Worm (Caenorhabditis elegans) whole organism, L4 larva: ENCODE data around the gene hip-1.

Source experiments
- F10B5.3 ChIP-seq: sonication (generic microtip); optimal IDR thresholded peaks from 2 replicates; lab custom pipeline; 2016; ENCODE audit warnings: mild to moderate bottlenecking, missing genetic modification characterization, missing compliant biosample characterization
- F26F4.8 ChIP-seq: fragments of 200-800 bp; sonication (Bioruptor generic); conservative IDR thresholded peaks from 2 replicates; pipeline ENCODE4 v1.3.6; 2022; ENCODE audit warnings: missing genetic modification characterization, missing compliant biosample characterization
- F44E2.7 ChIP-seq: fragments of 200-800 bp; sonication (Bioruptor generic); IDR thresholded peaks from 2 replicates; pipeline ENCODE4 v2.1.2; 2022; ENCODE audit warnings: missing genetic modification characterization, missing compliant biosample characterization
- F49E8.2 ChIP-seq: sonication (generic microtip); optimal IDR thresholded peaks from 2 replicates; lab custom pipeline; 2016; ENCODE audit warnings: missing compliant biosample characterization, mild to moderate bottlenecking, missing genetic modification characterization, borderline replicate concordance
- T26A8.4 ChIP-seq: fragments of 200-800 bp; sonication (Bioruptor generic); IDR thresholded peaks from 2 replicates; pipeline ENCODE4 v1.3.6; 2022; ENCODE audit warnings: missing genetic modification characterization, missing compliant biosample characterization
- Y105C5A.15 ChIP-seq: fragments of 200-800 bp; sonication (Bioruptor generic); IDR thresholded peaks from 2 replicates; pipeline ENCODE4 v1.3.6; 2022; ENCODE audit warnings: missing genetic modification characterization, missing compliant biosample characterization
- Y5F2A.4 ChIP-seq: fragments of 200-800 bp; sonication (Bioruptor generic); optimal IDR thresholded peaks from 2 replicates; lab custom pipeline; 2018; ENCODE audit warnings: mild to moderate bottlenecking, missing genetic modification characterization, missing compliant biosample characterization
- aha-1 ChIP-seq: fragments of 150-350 bp; peaks from one replicate; lab custom pipeline; 2014; ENCODE audit warnings: missing biosample characterization, missing genetic modification characterization
- aly-2 ChIP-seq: sonication (generic microtip); optimal IDR thresholded peaks from 2 replicates; lab custom pipeline; 2018; ENCODE audit warnings: missing biosample characterization, missing genetic modification characterization
- ama-1 ChIP-seq: fragments of 150-350 bp; optimal IDR thresholded peaks from 2 replicates; lab custom pipeline; 2014; ENCODE audit warnings: inconsistent platforms, mixed read lengths
- arid-1 ChIP-seq: fragments of 200-800 bp; sonication (Bioruptor generic); conservative IDR thresholded peaks from 2 replicates; pipeline ENCODE4 v1.3.6; 2022; ENCODE audit warnings: missing genetic modification reagents, missing genetic modification characterization, missing compliant biosample characterization
- ceh-62 ChIP-seq: sonication (generic microtip); optimal IDR thresholded peaks from 2 replicates; lab custom pipeline; 2017; ENCODE audit warnings: missing biosample characterization, missing genetic modification characterization
- ces-1 ChIP-seq: fragments of 150-350 bp; sonication (generic microtip); optimal IDR thresholded peaks from 4 replicates; lab custom pipeline; 2014; ENCODE audit warnings: missing biosample characterization, missing genetic modification reagents, missing genetic modification characterization
- daf-12 ChIP-seq: fragments of 150-350 bp; optimal IDR thresholded peaks from 2 replicates; lab custom pipeline; 2014; ENCODE audit warnings: missing biosample characterization, missing genetic modification reagents, missing genetic modification characterization
- daf-16 ChIP-seq, 3 experiments: sonication (generic microtip); optimal IDR thresholded peaks; 2 replicates each; lab custom pipeline; 2016 to 2017; ENCODE audit warnings: missing genetic modification characterization in 3 of 3, missing genetic modification reagents in 3 of 3, mild to moderate bottlenecking in 2 of 3, missing compliant biosample characterization in 2 of 3, missing biosample characterization in 1 of 3, moderate library complexity in 1 of 3
- dmd-8 ChIP-seq: fragments of 200-800 bp; sonication (Bioruptor generic); IDR thresholded peaks from 2 replicates; pipeline ENCODE4 v1.3.6; 2022; ENCODE audit warnings: missing genetic modification characterization, missing compliant biosample characterization
- dmd-9 ChIP-seq: fragments of 200-800 bp; sonication (Bioruptor generic); IDR thresholded peaks from 2 replicates; pipeline ENCODE4 v1.3.6; 2022; ENCODE audit warnings: missing genetic modification reagents, missing genetic modification characterization, missing compliant biosample characterization
- dve-1 ChIP-seq: sonication (generic microtip); optimal IDR thresholded peaks from 2 replicates; lab custom pipeline; 2017; ENCODE audit warnings: antibody characterized with exemption, mild to moderate bottlenecking, missing genetic modification characterization, missing compliant biosample characterization; ENCODE audit not compliant: insufficient read depth
- egl-27 ChIP-seq: sonication (generic microtip); optimal IDR thresholded peaks from 3 replicates; lab custom pipeline; 2017; ENCODE audit warnings: missing biosample characterization, missing genetic modification reagents, missing genetic modification characterization
- egl-43 ChIP-seq: fragments of 200-800 bp; sonication (Bioruptor generic); IDR thresholded peaks from 2 replicates; pipeline ENCODE4 v1.3.6; 2022; ENCODE audit warnings: missing genetic modification reagents, missing genetic modification characterization, missing compliant biosample characterization
- hlh-11 ChIP-seq: fragments of 200-800 bp; sonication (Bioruptor generic); optimal IDR thresholded peaks from 2 replicates; lab custom pipeline; 2018; ENCODE audit warnings: mild to moderate bottlenecking, missing genetic modification characterization, missing compliant biosample characterization
- hmg-1.1 ChIP-seq: fragments of 200-800 bp; sonication (Bioruptor generic); IDR thresholded peaks from 2 replicates; pipeline ENCODE4 v1.3.6; 2022; ENCODE audit warnings: missing genetic modification reagents, missing genetic modification characterization, missing compliant biosample characterization
- lin-1 ChIP-seq: fragments of 200-800 bp; sonication (Bioruptor generic); IDR thresholded peaks from 2 replicates; pipeline ENCODE4 v1.3.6; 2022; ENCODE audit warnings: missing genetic modification reagents, missing genetic modification characterization, missing compliant biosample characterization
- lin-29 ChIP-seq: fragments of 200-800 bp; sonication (Bioruptor generic); IDR thresholded peaks from 2 replicates; pipeline ENCODE4 v1.3.6; 2022; ENCODE audit warnings: missing genetic modification reagents, missing genetic modification characterization, missing compliant biosample characterization
- lin-38 ChIP-seq: fragments of 200-800 bp; sonication (Bioruptor generic); IDR thresholded peaks from 2 replicates; pipeline ENCODE4 v1.3.6; 2022; ENCODE audit warnings: missing genetic modification reagents, missing genetic modification characterization, missing compliant biosample characterization
- lsy-2 ChIP-seq, 2 experiments: fragments of 150-350 bp in 1 of 2; sonication (generic microtip) in 1 of 2; optimal IDR thresholded peaks; 2 replicates each; lab custom pipeline; 2014 to 2017; ENCODE audit warnings: missing biosample characterization in 2 of 2, missing genetic modification characterization in 2 of 2
- mdl-1 ChIP-seq, 2 experiments: fragments of 150-350 bp in 1 of 2; sonication (generic microtip) in 1 of 2; optimal IDR thresholded peaks; 2 replicates each; lab custom pipeline; 2014 to 2017; ENCODE audit warnings: missing biosample characterization in 2 of 2, missing genetic modification characterization in 2 of 2
- mes-2 ChIP-seq: sonication (generic microtip); optimal IDR thresholded peaks from 2 replicates; lab custom pipeline; 2016; ENCODE audit warnings: missing genotype, mild to moderate bottlenecking, missing genetic modification characterization, missing compliant biosample characterization; ENCODE audit not compliant: poor library complexity, severe bottlenecking
- mxl-2 ChIP-seq: fragments of 200-800 bp; sonication (Bioruptor generic); conservative IDR thresholded peaks from 2 replicates; pipeline ENCODE4 v1.3.6; 2022; ENCODE audit warnings: missing genetic modification reagents, missing genetic modification characterization, missing compliant biosample characterization
- nhr-102 ChIP-seq: sonication (generic microtip); optimal IDR thresholded peaks from 2 replicates; lab custom pipeline; 2016; ENCODE audit warnings: mild to moderate bottlenecking, missing genetic modification characterization, moderate library complexity, missing compliant biosample characterization
- nhr-237 ChIP-seq: sonication (generic microtip); optimal IDR thresholded peaks from 2 replicates; lab custom pipeline; 2017; ENCODE audit warnings: missing biosample characterization, missing genetic modification characterization
- nhr-25 ChIP-seq: sonication (generic microtip); optimal IDR thresholded peaks from 2 replicates; lab custom pipeline; 2017; ENCODE audit warnings: missing genetic modification characterization, mild to moderate bottlenecking, missing compliant biosample characterization, antibody characterized with exemption, moderate library complexity, borderline replicate concordance; ENCODE audit not compliant: insufficient read depth
- pha-4 ChIP-seq, 2 experiments: fragments of 150-350 bp in 1 of 2; fragments of 200-800 bp in 1 of 2; sonication (Bioruptor generic) in 1 of 2; IDR thresholded peaks in 1 of 2; optimal IDR thresholded peaks in 1 of 2; 2 replicates each; pipeline versions ENCODE4 v1.3.6 to Lab custom; 2014 to 2022; ENCODE audit warnings: missing genetic modification characterization in 2 of 2, missing genetic modification reagents in 2 of 2, missing biosample characterization in 1 of 2, missing compliant biosample characterization in 1 of 2
- php-3 ChIP-seq: fragments of 200-800 bp; sonication (Bioruptor generic); IDR thresholded peaks from 2 replicates; pipeline ENCODE4 v1.3.6; 2022; ENCODE audit warnings: missing genetic modification reagents, missing genetic modification characterization, missing compliant biosample characterization
- pqm-1 ChIP-seq: sonication (generic microtip); optimal IDR thresholded peaks from 2 replicates; lab custom pipeline; 2017; ENCODE audit warnings: missing biosample characterization, missing genetic modification characterization
- sdz-12 ChIP-seq: fragments of 200-800 bp; sonication (Bioruptor generic); optimal IDR thresholded peaks from 2 replicates; lab custom pipeline; 2018; ENCODE audit warnings: mild to moderate bottlenecking, missing genetic modification characterization, missing compliant biosample characterization
- set-16 ChIP-seq: fragments of 200-800 bp; sonication (Bioruptor generic); IDR thresholded peaks from 2 replicates; pipeline ENCODE4 v1.3.6; 2022; ENCODE audit warnings: missing genetic modification reagents, missing genetic modification characterization, missing compliant biosample characterization
- tra-1 ChIP-seq: fragments of 200-800 bp; sonication (Bioruptor generic); IDR thresholded peaks from 2 replicates; pipeline ENCODE4 v1.3.6; 2022; ENCODE audit warnings: missing genetic modification reagents, missing genetic modification characterization, missing compliant biosample characterization
- unc-62 ChIP-seq, 3 experiments: fragments of 150-350 bp in 1 of 3; sonication (generic microtip); optimal IDR thresholded peaks in 2 of 3; peaks in 1 of 3; 1 replicate in 1 of 3; 2 replicates in 2 of 3; lab custom pipeline; 2014 to 2017; ENCODE audit warnings: missing biosample characterization in 3 of 3, missing genetic modification characterization in 3 of 3, missing genetic modification reagents in 3 of 3, missing genotype in 1 of 3
- zip-2 ChIP-seq: fragments of 150-350 bp; optimal IDR thresholded peaks from 2 replicates; lab custom pipeline; 2014; ENCODE audit warnings: missing biosample characterization, missing genetic modification characterization

The hip-1 gene

DNA sequence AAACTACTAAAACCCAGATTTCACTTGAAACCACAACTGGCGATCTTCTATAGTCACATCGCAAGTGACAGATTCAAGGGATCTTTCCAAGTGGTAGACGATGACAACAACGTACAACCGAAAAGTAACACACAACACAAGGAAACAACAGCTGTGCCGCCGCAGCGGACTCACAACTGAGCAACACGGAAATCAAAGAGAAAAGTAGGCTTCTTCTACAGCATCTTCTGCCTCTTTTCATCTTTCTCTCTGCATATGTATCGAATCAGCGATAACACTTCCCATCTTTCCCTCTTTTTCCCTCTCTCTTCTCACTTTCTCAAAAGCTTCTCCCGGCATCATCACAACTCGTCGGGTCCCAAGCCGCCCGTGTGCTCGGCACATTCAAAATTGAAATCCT is 5.5 kb downstream of the hip-1 start, which contains the start of gene T12D8.9 (continued):
- TF ChIP-seq arid-1 (GFP tag; lab: Robert Waterston, UW) = 0 out of 2 replicates have a peak, but pooled peaks have one; percentile 5
- no peak for TF ChIP-seq egl-27 (tag; lab: Kevin White, UChicago)
- TF ChIP-seq lin-38 = no peak
- TF ChIP-seq F10B5.3 (tag; lab: Kevin White, UChicago) = no peak
- no peak for TF ChIP-seq ceh-62 (tag; lab: Kevin White, UChicago)
- TF ChIP-seq dmd-8 (GFP tag; lab: Robert Waterston, UW) = no peak
- TF ChIP-seq, all 104 proteins: peak for 4

DNA sequence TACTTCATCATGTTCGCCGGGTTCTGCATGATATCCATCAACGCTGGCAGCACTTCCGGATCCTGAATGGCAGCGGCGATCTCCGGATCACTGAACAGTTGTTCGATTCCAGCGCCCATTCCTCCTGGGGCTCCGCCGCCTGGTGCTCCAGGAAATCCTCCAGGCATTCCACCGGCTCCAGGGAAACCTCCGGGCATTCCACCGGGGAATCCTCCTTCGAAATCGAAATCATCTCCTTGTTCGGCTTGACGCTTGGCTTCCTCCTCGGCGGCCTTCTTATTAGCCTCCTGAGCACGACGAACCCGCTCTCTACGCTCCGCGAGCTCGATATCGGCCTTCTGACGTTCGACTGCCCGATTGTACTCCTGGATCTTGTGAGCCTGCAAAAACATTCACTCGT is 6.8 kb downstream of the hip-1 start:
- 0 out of 2 replicates have a peak, but pooled peaks have one; percentile 43 for TF ChIP-seq dmd-9 (GFP tag; lab: Robert Waterston, UW)
- peak; percentile 25; the same call in 1 of the 2 replicates for TF ChIP-seq mxl-2
- no peak for TF ChIP-seq nhr-102
- TF ChIP-seq tra-1 (GFP tag; lab: Robert Waterston, UW) = peak; percentile 39; the same call in 1 of the 2 replicates
- peak; percentile 95 for TF ChIP-seq set-16
- no peak for TF ChIP-seq lin-29 (GFP tag; lab: Robert Waterston, UW)
- no peak for TF ChIP-seq egl-27 (tag; lab: Kevin White, UChicago)
- no peak for TF ChIP-seq zip-2 (tag; lab: Kevin White, UChicago)
- 0 out of 2 replicates have a peak, but pooled peaks have one; percentile 41 for TF ChIP-seq F44E2.7
- peak; percentile 70; the same call in 1 of the 2 replicates for TF ChIP-seq egl-43

DNA sequence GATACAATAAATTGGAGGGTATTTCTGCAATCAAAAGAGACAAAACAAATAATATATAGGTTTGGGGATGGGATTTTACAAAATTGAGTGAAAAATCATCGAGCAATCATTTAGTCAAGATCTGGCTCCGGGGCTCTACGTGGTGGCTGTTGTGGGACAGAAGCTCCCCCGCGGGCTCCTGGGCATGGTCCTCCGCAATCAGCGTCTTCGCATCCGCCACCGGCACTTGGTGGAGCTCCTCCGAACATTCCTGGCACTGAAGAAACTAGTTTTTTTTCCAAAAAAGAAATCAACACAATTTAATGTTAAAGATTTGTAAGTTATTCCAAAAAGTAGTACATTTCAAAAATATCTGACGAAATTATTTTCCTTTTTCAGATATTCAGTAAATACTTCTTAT is 7.5 kb downstream of the hip-1 start:
- TF ChIP-seq set-16 (peak; percentile 73), nhr-25 (no peak), sdz-12 (GFP tag; lab: Kevin White, UChicago) (peak; percentile 2), dmd-9 (GFP tag; lab: Robert Waterston, UW) (no peak), aha-1 (peak; percentile 13)

DNA sequence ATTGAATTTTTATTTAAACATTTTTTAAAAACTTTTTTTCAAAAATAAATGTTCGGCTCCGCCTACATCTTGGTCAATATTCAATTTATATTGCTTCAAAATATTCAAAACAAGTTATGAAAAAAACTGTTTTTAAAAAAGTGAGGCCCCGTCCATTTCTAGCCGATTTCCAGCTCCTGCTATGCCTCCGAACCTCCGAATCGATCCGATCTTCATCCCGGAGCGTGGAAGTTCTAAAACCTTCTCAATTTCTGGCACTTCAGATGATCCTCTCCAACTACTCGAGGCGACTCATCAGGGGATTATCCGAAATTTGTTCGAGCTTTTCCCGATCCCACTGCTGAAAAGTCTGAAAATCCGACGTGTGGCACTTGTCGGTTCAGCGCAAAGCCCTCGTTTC is 8.1 kb downstream of the hip-1 start:
- TF ChIP-seq unc-62 (GFP tag; optimal IDR thresholded peaks at IDR 0.05 in 1 of 2; lab: Kevin White, UChicago) (peak in 1 of 2 experiments; percentile 77), unc-62 (tag; optimal IDR thresholded peaks at IDR 0.05; lab: Kevin White, UChicago) (no peak), ama-1 (lab: Kevin White, UChicago) (peak; percentile 36), aha-1 (peak; percentile 77), nhr-237 (tag; lab: Kevin White, UChicago) (no peak), F49E8.2 (tag; lab: Kevin White, UChicago) (no peak)

DNA sequence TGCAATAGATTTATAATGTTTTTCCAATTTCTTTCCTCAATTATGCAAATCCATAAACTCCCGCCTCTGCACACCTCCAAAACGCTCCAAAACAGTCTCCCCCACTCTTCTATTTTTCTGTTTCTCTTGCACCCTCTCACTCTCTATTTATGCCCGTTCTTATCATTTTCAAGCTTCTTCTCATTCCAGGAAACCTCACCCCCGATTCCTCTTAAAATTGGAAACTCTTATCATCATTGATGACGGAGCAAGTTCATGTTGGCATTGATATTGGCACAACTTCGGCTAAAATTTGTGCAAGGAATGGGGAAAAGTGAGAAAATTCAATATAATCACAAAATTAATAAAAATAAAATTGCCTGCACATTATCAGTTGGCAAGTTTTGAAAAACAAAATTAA is 14.5 kb downstream of the hip-1 start, which contains the start of gene shpk-1:
shpk-1 (plus strand) TSS at position 188 of the 400 bp plus-strand sequence.
- TF ChIP-seq php-3 (GFP tag; lab: Robert Waterston, UW) (peak; percentile 40; the same call in 1 of the 2 replicates), lsy-2 (tag; optimal IDR thresholded peaks at IDR 0.05; lab: Kevin White, UChicago) (no peak), lin-1 (peak; percentile 37; the same call in 1 of the 2 replicates), Y5F2A.4 (GFP tag; lab: Kevin White, UChicago) (no peak), Y105C5A.15 (GFP tag; lab: Robert Waterston, UW) (no peak), sdz-12 (GFP tag; lab: Kevin White, UChicago) (no peak), ces-1 (GFP tag; lab: Kevin White, UChicago) (no peak), hlh-11 (tag; lab: Kevin White, UChicago) (peak; percentile 83), daf-16 (GFP tag; optimal IDR thresholded peaks at IDR 0.05; lab: Kevin White, UChicago) (peak in 1 of 2 experiments; percentile 32), daf-16 (tag; optimal IDR thresholded peaks at IDR 0.05; lab: Kevin White, UChicago) (peak; percentile 71), nhr-25 (no peak), aly-2 (tag; lab: Kevin White, UChicago) (no peak), pqm-1 (peak; percentile 94), lin-29 (GFP tag; lab: Robert Waterston, UW) (no peak), T26A8.4 (GFP tag; lab: Robert Waterston, UW) (0 out of 2 replicates have a peak, but pooled peaks have one; percentile 41), set-16 (no peak), hmg-1.1 (GFP tag; lab: Robert Waterston, UW) (no peak), daf-12 (tag; lab: Kevin White, UChicago) (no peak), tra-1 (GFP tag; lab: Robert Waterston, UW) (no peak), dve-1 (tag; lab: Kevin White, UChicago) (peak; percentile 79), pha-4 (GFP tag; IDR thresholded peaks at IDR 0.05; lab: Robert Waterston, UW) (peak; percentile 54; the same call in 1 of the 2 replicates), pha-4 (tag; optimal IDR thresholded peaks at IDR 0.05; lab: Kevin White, UChicago) (no peak), mes-2 (peak; percentile 43), F26F4.8 (GFP tag; lab: Robert Waterston, UW) (no peak), nhr-237 (tag; lab: Kevin White, UChicago) (no peak), mdl-1 (tag; optimal IDR thresholded peaks at IDR 0.05; lab: Kevin White, UChicago) (no peak), zip-2 (tag; lab: Kevin White, UChicago) (no peak)
